Worm (Caenorhabditis elegans): ENCODE results near the gene nhr-249.

Gene nhr-249

ce11 chrIV:7020630-7021029 is 48.3 kb upstream of the nhr-249 start (continued):
- TF ChIP-seq jun-1 (tag; optimal IDR thresholded peaks at IDR 0.05): no peak
- no peak for TF ChIP-seq sox-4 (tag; optimal IDR thresholded peaks at IDR 0.05)
- TF ChIP-seq mef-2 (tag; optimal IDR thresholded peaks at IDR 0.05): no peak
- TF ChIP-seq snu-23 (GFP tag; optimal IDR thresholded peaks at IDR 0.05): peak; percentile 47
- peak; percentile 24 for TF ChIP-seq C16A3.4 (tag; optimal IDR thresholded peaks at IDR 0.05)
- TF ChIP-seq lir-3 (tag; optimal IDR thresholded peaks at IDR 0.05; ENCODE audit: poor library complexity): no peak
- no peak for TF ChIP-seq unc-98 (GFP tag; IDR thresholded peaks at IDR 0.05)
- TF ChIP-seq C04F5.9 (tag; optimal IDR thresholded peaks at IDR 0.05): no peak
- TF ChIP-seq hlh-17 (GFP tag; optimal IDR thresholded peaks at IDR 0.05; ENCODE audit: borderline replicate concordance): no peak
- no peak for TF ChIP-seq nhr-84 (tag; optimal IDR thresholded peaks at IDR 0.05)
- peak in 1 of 2 experiments; percentile 41 for TF ChIP-seq mdl-1 (tag; optimal IDR thresholded peaks at IDR 0.05)
- no peak for TF ChIP-seq ceh-90 (tag; optimal IDR thresholded peaks at IDR 0.05)
- TF ChIP-seq fos-1 (tag; optimal IDR thresholded peaks at IDR 0.05): no peak
- TF ChIP-seq mep-1 (tag; optimal IDR thresholded peaks at IDR 0.05): peak; percentile 17
- TF ChIP-seq pax-3 (tag; optimal IDR thresholded peaks at IDR 0.05): no peak
- no peak for TF ChIP-seq ceh-8 (GFP tag; optimal IDR thresholded peaks at IDR 0.05)
- no peak for TF ChIP-seq zip-4 (GFP tag; optimal IDR thresholded peaks at IDR 0.05)
- TF ChIP-seq ceh-88 (GFP tag; IDR thresholded peaks at IDR 0.05): no peak
- no peak for TF ChIP-seq Y116A8C.19 (tag; optimal IDR thresholded peaks at IDR 0.05; ENCODE audit: borderline replicate concordance)
- no peak for TF ChIP-seq ets-5 (GFP tag; IDR thresholded peaks at IDR 0.05)
- no peak for TF ChIP-seq efl-3 (GFP tag; optimal IDR thresholded peaks at IDR 0.05)

ce11 chrIV:7018623-7019022 is 46.3 kb upstream of the nhr-249 start:
- TF ChIP-seq nhr-71 (tag; optimal IDR thresholded peaks at IDR 0.05): no peak
- TF ChIP-seq lin-14 (GFP tag; optimal IDR thresholded peaks at IDR 0.05): peak; percentile 36
- no peak for TF ChIP-seq snpc-4 (tag; optimal IDR thresholded peaks at IDR 0.05)
- TF ChIP-seq mep-1 (tag; optimal IDR thresholded peaks at IDR 0.05): no peak
- TF ChIP-seq fkh-10 (GFP tag; optimal IDR thresholded peaks at IDR 0.05): peak; percentile 94

- TF ChIP-seq lsy-2 (tag; optimal IDR thresholded peaks at IDR 0.05): no peak
- no peak for TF ChIP-seq sox-4 (tag; optimal IDR thresholded peaks at IDR 0.05)
- no peak for TF ChIP-seq nhr-19 (GFP tag; conservative IDR thresholded peaks at IDR 0.05)
- TF ChIP-seq ceh-88 (GFP tag; IDR thresholded peaks at IDR 0.05): no peak
- TF ChIP-seq irx-1 (tag; optimal IDR thresholded peaks at IDR 0.05): no peak
- TF ChIP-seq vab-15 (tag; optimal IDR thresholded peaks at IDR 0.05): no peak
- TF ChIP-seq mdl-1 (tag; optimal IDR thresholded peaks at IDR 0.05): no peak
- no peak for TF ChIP-seq ces-1 (GFP tag; optimal IDR thresholded peaks at IDR 0.05)
- no peak for TF ChIP-seq unc-98 (GFP tag; IDR thresholded peaks at IDR 0.05)
- no peak for TF ChIP-seq rnt-1 (tag; optimal IDR thresholded peaks at IDR 0.05)
- no peak for TF ChIP-seq nhr-90 (tag; optimal IDR thresholded peaks at IDR 0.05; ENCODE audit: poor library complexity)
- no peak for TF ChIP-seq lin-39 (tag; optimal IDR thresholded peaks at IDR 0.05)
- no peak for TF ChIP-seq unc-62 (GFP tag; optimal IDR thresholded peaks at IDR 0.05)
- no peak for TF ChIP-seq sup-37 (GFP tag; optimal IDR thresholded peaks at IDR 0.05)
- TF ChIP-seq snu-23 (GFP tag; optimal IDR thresholded peaks at IDR 0.05): no peak
- TF ChIP-seq lin-13 (GFP tag; optimal IDR thresholded peaks at IDR 0.05): no peak
- TF ChIP-seq elt-2 (tag; optimal IDR thresholded peaks at IDR 0.05): no peak
- no peak for TF ChIP-seq lir-3 (tag; optimal IDR thresholded peaks at IDR 0.05; ENCODE audit: poor library complexity)
Measured at ce11 chrIV:7017123-7017674, 44.9 kb upstream of the nhr-249 start, which contains the start of gene gldi-4. Gene gldi-4 (plus strand): TSS chrIV:7017624.

- peak; percentile 35 for TF ChIP-seq blmp-1 (tag; optimal IDR thresholded peaks at IDR 0.05)
- no peak for TF ChIP-seq grh-1 (GFP tag; IDR thresholded peaks at IDR 0.05)
- TF ChIP-seq elt-2 (tag; optimal IDR thresholded peaks at IDR 0.05): peak; percentile 30
- TF ChIP-seq mdl-1 (tag; optimal IDR thresholded peaks at IDR 0.05): peak in 1 of 2 experiments; percentile 32
- no peak for TF ChIP-seq lin-39 (tag; optimal IDR thresholded peaks at IDR 0.05)
- TF ChIP-seq nhr-47 (tag; optimal IDR thresholded peaks at IDR 0.05): peak; percentile 65
- peak; percentile 60 for TF ChIP-seq snu-23 (GFP tag; optimal IDR thresholded peaks at IDR 0.05)
- no peak for TF ChIP-seq unc-30 (tag; optimal IDR thresholded peaks at IDR 0.05)
- TF ChIP-seq aha-1 (tag; optimal IDR thresholded peaks at IDR 0.05): no peak
- TF ChIP-seq jun-1 (tag; optimal IDR thresholded peaks at IDR 0.05): peak; percentile 49
- TF ChIP-seq ceh-82 (tag; optimal IDR thresholded peaks at IDR 0.05): peak in 1 of 3 experiments; percentile 29
- peak; percentile 42 for TF ChIP-seq nhr-20 (tag; optimal IDR thresholded peaks at IDR 0.05)
- TF ChIP-seq nhr-76 (tag; optimal IDR thresholded peaks at IDR 0.05): no peak
- TF ChIP-seq lin-35 (GFP tag; optimal IDR thresholded peaks at IDR 0.05): peak; percentile 27 to 44
- TF ChIP-seq aly-2 (tag; optimal IDR thresholded peaks at IDR 0.05): no peak
- no peak for TF ChIP-seq sup-37 (GFP tag; optimal IDR thresholded peaks at IDR 0.05)
Measured at ce11 chrIV:7016502-7016901, 44.2 kb upstream of the nhr-249 start.

Measured in whole organism, L1 larva.